Worm (Caenorhabditis elegans) whole organism, L4/young adult: ENCODE measurements around the gene twk-20.

Experiments used
- W03F9.2 ChIP-seq: fragments of 150-350 bp; optimal IDR thresholded peaks from 2 replicates; lab custom pipeline; 2014; ENCODE audit warnings: missing biosample characterization, missing genetic modification characterization
- dao-5 ChIP-seq: sonication (generic microtip); optimal IDR thresholded peaks from 2 replicates; lab custom pipeline; 2016; ENCODE audit warnings: missing genotype, missing genetic modification characterization, moderate library complexity, missing compliant biosample characterization
- him-1 ChIP-seq: sonication (generic microtip); optimal IDR thresholded peaks from 2 replicates; lab custom pipeline; 2016; ENCODE audit warnings: missing genotype, missing genetic modification reagents, missing genetic modification characterization, missing compliant biosample characterization

twk-20 gene

ce11 chrX:13655769-13656168, 16.1 kb downstream of the twk-20 start:
- no peak for TF ChIP-seq him-1 (tag; lab: Kevin White, UChicago)
- TF ChIP-seq dao-5, result no peak
- TF ChIP-seq W03F9.2 (tag; lab: Kevin White, UChicago), result no peak

ce11 chrX:13660206-13660605, 20.5 kb downstream of the twk-20 start, which contains the start of gene C04A11.1:
Gene C04A11.1, plus strand, starts transcription at chrX:13660506.
- TF ChIP-seq him-1 (tag; lab: Kevin White, UChicago), result no peak
- no peak for TF ChIP-seq dao-5
- no peak for TF ChIP-seq W03F9.2 (tag; lab: Kevin White, UChicago)

DNA sequence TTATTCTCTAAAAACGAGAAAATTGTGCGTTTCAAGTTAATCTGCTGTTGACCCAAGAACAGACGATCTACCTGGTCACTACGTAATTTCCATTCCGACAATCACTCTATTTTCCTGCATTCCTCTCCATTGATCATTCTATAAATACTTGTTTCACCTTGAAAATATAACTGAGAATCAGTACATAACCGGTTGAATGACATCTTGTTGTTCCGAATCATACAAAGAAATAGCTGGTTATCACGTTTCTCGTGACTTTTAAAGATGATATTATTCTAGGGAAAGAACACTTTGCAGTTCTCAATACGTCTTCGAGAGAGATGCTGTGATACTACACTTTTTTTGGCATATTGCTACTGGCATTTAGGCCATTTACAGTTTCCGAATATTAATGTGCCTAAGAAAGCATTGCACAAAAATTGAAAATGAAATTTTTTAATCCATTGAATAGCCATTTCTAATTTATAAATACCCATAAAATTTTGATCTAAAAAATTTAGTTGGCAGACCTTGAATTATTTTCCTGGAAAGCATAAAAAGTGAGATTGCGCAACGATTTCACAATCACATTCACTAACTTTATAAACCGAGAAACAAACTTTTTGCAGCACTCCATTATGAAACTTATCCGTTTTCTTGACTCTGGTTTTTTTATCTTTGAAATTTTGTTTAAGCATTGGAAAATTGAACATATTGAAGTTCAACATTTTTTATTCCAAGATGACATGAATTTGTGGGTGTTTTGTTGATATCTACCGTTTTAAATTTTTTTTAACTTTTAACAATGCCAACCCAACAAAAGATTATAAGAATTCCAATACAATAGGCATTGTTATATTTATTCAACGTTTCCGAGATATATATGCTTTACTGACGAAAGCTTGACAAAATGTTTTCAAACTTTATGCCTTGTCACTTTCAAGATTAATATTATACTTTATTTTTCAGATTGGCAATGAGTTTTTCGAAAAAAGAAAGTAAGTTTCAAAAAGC, 24.3 kb downstream of the twk-20 start, which contains the start of gene C04A11.5:
TSS of gene C04A11.5 (plus strand) at position 943 of the 993 bp plus-strand sequence.
- no peak for TF ChIP-seq dao-5
- no peak for TF ChIP-seq W03F9.2 (tag; lab: Kevin White, UChicago)
- TF ChIP-seq him-1 (tag; lab: Kevin White, UChicago), result no peak

- TF ChIP-seq W03F9.2 (tag; lab: Kevin White, UChicago) (peak; percentile 42), him-1 (tag; lab: Kevin White, UChicago) (peak; percentile 91), dao-5 (peak; percentile 96)
Measured at ce11 chrX:13665447-13665846, 25.8 kb downstream of the twk-20 start.

DNA sequence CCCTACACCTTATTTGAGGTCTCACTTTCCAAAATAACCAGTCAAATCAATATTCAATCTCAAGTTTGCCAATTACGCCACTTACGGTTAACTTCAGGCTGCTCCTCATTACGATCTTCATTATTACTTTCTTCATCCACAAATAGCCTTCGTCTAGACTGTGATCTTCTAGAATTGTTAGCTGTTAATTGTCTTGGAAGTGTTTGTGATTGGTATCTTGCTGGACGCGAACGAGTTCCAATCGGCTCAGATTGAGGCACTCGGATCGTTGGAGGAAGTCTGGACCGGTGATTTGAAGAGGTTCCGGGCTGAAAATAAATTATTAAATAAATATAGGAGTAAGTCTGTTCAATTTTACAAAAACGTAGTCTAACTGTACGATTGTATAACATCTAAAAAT, 27.2 kb downstream of the twk-20 start:
- TF ChIP-seq dao-5 (no peak), him-1 (tag; lab: Kevin White, UChicago) (no peak), W03F9.2 (tag; lab: Kevin White, UChicago) (no peak)

DNA sequence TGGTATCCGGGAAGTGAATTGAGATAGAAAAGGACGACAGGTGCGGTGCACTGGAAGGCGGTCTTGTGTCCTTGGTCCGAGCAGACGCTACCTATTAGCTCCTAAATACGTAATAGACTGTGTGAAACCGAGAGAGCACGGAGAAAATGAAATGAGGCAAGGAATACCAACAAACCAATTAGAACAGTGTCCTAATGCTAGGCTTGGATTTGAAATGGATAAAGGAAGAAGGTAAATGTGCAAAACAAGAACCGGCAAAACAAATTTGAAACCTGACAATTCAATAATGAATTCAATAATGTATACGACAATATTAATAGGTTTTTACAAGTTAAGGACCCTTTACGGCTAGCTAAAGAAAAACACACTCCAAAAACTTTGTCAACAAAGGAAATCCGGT, 29.1 kb downstream of the twk-20 start, which contains the start of gene C04A11.2:
TSS of gene C04A11.2 (minus strand) at position 101 of the 400 bp plus-strand sequence.
- TF ChIP-seq him-1 (tag; lab: Kevin White, UChicago) (no peak), dao-5 (no peak), W03F9.2 (tag; lab: Kevin White, UChicago) (no peak)

DNA sequence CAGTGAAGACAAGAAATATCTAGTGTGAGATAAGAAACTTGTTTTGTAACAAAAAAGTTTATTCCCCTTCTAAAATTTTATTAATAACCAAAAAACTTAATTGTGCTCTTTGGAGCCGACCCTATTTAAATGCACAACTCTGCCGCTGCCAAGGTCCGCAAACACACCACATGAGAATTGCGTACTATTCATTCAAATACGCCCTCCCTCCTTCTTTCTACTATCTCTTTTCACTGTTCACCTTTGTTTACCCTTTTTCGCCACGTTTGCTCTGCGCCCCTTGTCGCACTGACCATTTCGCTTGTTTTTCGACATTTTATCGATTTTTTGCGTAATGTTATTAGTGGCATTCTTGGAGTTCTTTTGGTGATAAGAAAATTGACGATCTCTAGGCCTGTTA, 30.0 kb downstream of the twk-20 start:
- no peak for TF ChIP-seq him-1 (tag; lab: Kevin White, UChicago)
- TF ChIP-seq W03F9.2 (tag; lab: Kevin White, UChicago), result no peak
- no peak for TF ChIP-seq dao-5

DNA sequence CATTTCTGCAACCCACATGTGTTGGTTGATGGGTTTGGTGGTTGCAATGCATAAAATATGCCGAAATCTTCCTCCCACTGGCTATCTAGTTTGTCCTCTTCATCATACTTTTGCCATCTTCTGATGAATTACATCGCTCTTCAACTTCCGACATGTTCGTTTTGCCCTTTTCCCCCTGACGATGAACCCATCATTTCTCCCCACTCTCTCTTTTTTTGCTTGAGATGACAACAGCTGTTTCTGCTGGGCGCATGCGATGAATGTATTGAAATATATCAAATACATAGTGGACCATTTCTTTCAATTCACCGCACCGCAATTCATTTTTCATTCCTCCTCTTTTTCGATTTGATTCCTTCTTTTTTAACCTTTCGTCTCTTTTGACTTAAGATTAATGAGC, 31.3 kb downstream of the twk-20 start:
- TF ChIP-seq dao-5, result no peak
- TF ChIP-seq W03F9.2 (tag; lab: Kevin White, UChicago), result no peak
- TF ChIP-seq him-1 (tag; lab: Kevin White, UChicago), result no peak

DNA sequence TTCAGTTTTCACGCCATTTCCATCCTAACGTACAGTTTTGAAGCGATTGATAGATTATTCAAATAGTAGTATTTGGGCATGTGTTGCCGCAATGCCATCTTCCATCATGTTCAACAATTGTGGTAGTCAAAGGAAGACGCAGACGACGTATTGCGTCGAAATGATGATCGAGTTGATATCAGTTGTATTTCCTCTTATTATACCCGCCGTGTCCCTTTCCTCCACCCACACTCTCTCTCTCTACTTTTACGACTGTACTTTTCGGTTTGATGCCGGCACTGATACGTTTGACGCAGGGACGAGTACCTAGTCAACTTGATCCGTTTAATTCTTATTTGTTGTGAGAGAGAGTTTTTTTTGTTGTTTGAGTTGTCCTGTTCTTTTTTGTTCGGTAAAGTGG, 32.9 kb downstream of the twk-20 start:
- TF ChIP-seq dao-5, result no peak
- no peak for TF ChIP-seq W03F9.2 (tag; lab: Kevin White, UChicago)
- no peak for TF ChIP-seq him-1 (tag; lab: Kevin White, UChicago)

DNA sequence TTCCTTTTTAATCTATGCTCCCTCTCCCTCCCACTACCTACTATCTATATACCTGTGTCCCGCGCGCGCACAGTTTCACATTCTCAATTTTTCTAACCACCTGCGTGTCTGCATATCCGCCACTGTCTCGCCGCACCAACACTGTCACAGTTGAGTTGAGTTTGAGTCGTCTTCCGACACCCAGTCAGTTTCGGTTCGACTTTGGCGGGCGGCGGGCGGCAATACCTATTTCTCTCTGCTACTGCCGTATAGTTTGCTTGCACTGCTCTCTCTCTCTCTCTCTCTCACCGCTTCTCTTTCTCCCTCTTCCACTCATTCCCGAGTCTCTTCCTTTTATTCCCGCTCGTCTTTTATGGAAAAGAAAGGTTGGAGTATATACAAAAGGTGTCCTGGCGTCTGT, 35.8 kb downstream of the twk-20 start:
- TF ChIP-seq him-1 (tag; lab: Kevin White, UChicago) (no peak), W03F9.2 (tag; lab: Kevin White, UChicago) (no peak), dao-5 (no peak)

DNA sequence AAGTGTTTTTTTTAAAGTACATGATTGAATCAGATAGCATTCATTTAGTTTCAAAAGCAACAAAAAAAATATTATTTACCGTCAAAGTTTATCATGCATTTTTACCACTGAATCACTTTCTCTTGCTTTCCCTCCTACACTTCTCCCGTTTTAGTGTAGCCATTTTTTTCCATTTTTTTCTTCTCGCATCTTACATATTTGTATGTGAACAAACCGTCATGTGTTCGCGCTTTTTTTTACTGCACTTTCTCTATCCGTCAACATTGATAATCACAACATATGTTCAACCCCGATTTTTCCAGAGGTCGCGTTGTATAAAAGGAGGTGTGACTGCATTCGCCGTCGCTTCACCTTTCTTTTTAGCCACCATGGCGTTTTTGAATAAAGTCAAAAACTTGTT, 37.2 kb downstream of the twk-20 start, which contains the start of gene gck-4:
TSS of gene gck-4 (plus strand) at position 301 of the 400 bp plus-strand sequence.
- TF ChIP-seq dao-5 (no peak), W03F9.2 (tag; lab: Kevin White, UChicago) (no peak), him-1 (tag; lab: Kevin White, UChicago) (no peak)

DNA sequence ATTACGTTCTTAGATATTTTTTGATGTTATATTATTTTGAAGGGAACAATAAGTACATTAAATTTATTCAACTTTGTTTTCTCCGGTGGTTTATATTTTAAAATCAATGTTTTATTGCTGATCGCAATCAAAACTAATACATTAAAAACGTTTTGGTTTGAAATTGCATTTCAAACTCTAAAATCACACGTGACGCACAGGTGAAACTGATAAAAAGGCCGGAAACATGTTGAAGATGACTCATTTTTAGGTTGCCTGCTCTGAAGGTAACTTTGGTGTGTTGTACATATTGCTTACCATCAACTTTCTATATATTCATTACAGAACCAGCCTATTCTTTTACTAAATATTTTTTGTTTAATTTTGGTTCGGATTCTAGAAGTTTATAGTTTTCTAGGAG, 46.0 kb downstream of the twk-20 start:
- TF ChIP-seq dao-5, result no peak
- TF ChIP-seq W03F9.2 (tag; lab: Kevin White, UChicago), result no peak
- no peak for TF ChIP-seq him-1 (tag; lab: Kevin White, UChicago)

ce11 chrX:13687111-13687512, 47.4 kb downstream of the twk-20 start:
- no peak for TF ChIP-seq W03F9.2 (tag; lab: Kevin White, UChicago)
- no peak for TF ChIP-seq him-1 (tag; lab: Kevin White, UChicago)
- TF ChIP-seq dao-5, result no peak

DNA sequence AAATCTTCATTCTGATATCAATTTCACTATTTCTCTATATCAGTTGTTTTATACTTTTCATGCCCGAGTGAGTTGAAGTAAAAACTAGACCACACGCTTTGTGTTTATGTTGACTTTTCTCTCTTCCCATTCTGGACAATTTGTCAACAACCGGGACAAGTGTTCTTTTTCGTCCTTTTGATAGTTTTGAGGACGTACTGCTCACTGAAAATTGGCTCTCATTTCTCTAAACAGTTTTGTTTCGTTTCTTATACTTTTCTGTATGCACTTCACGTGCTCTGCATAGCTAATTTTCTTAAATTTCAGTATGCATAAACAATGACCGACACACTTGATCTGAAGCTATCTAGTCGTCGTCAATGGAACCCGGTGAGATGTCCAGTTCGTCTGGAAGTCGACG, 48.0 kb downstream of the twk-20 start, which contains the start of gene adm-2:
TSS of gene adm-2 (plus strand) at position 301 of the 400 bp plus-strand sequence.
- no peak for TF ChIP-seq W03F9.2 (tag; lab: Kevin White, UChicago)
- TF ChIP-seq him-1 (tag; lab: Kevin White, UChicago), result no peak
- no peak for TF ChIP-seq dao-5
